Fruit fly (Drosophila melanogaster) whole organism, embryonic: ENCODE measurements around the gene Rai1.

Experiments
- CG12744 ChIP-seq: fragments of 200-800 bp; sonication (Bioruptor generic); optimal IDR thresholded peaks from 2 replicates; lab custom pipeline; 2016; ENCODE audit warnings: missing biosample characterization, missing genetic modification characterization
- CG1603 ChIP-seq: fragments of 200-800 bp; sonication (Bioruptor generic); optimal IDR thresholded peaks from 2 replicates; lab custom pipeline; 2019; ENCODE audit warnings: missing biosample characterization, mild to moderate bottlenecking, missing genetic modification characterization, moderate library complexity
- CG3163 ChIP-seq: fragments of 200-800 bp; sonication (Bioruptor generic); optimal IDR thresholded peaks from 3 replicates; lab custom pipeline; 2016; ENCODE audit warnings: missing biosample characterization, missing genetic modification characterization
- CG8924 ChIP-seq: fragments of 200-800 bp; optimal IDR thresholded peaks from 3 replicates; lab custom pipeline; 2019; ENCODE audit warnings: missing biosample characterization, mild to moderate bottlenecking, missing genetic modification characterization, moderate library complexity
- CTCF ChIP-seq: fragments of 200-800 bp; sonication (Bioruptor generic); optimal IDR thresholded peaks from 2 replicates; lab custom pipeline; 2017; ENCODE audit warnings: missing biosample characterization, mild to moderate bottlenecking, missing genetic modification characterization, moderate library complexity
- btn ChIP-seq: fragments of 200-800 bp; sonication (Bioruptor generic); optimal IDR thresholded peaks from 2 replicates; lab custom pipeline; 2016; ENCODE audit warnings: missing biosample characterization, missing genetic modification characterization
- dan ChIP-seq: fragments of 200-800 bp; sonication (Bioruptor generic); IDR thresholded peaks from 2 replicates; pipeline ENCODE4 v1.3.6; 2022; ENCODE audit warnings: missing biosample characterization, missing genetic modification characterization
- exex ChIP-seq: fragments of 200-800 bp; sonication (Bioruptor generic); optimal IDR thresholded peaks from 4 replicates; lab custom pipeline; 2018; ENCODE audit warnings: missing biosample characterization, mild to moderate bottlenecking, missing genetic modification characterization, moderate library complexity
- pnt ChIP-seq: fragments of 200-800 bp; sonication (Bioruptor generic); optimal IDR thresholded peaks from 3 replicates; lab custom pipeline; 2016; ENCODE audit warnings: missing biosample characterization, missing genetic modification characterization

- TF ChIP-seq CG3163 (GFP tag; lab: Kevin White, UChicago) (no peak), CG1603 (tag; lab: Kevin White, UChicago) (peak; percentile 28), CG12744 (GFP tag; lab: Kevin White, UChicago) (no peak), CG8924 (no peak), btn (no peak), exex (no peak), CTCF (GFP tag; lab: Kevin White, UChicago) (no peak), pnt (GFP tag; lab: Kevin White, UChicago) (no peak), dan (GFP tag; lab: Robert Waterston, UW) (no peak)
Observed at dm6 chrX:16803299-16803698, at the start of gene Rai1, which contains the start of gene CG13005.
